Worm (Caenorhabditis elegans) whole organism, young adult: ENCODE measurements around the gene Y116A8C.23.

ENCODE experiments used
- aptf-3 ChIP-seq: fragments of 200-800 bp; sonication (Bioruptor generic); IDR thresholded peaks from 2 replicates; pipeline ENCODE4 v1.3.6; 2022; ENCODE audit warnings: missing genetic modification characterization, missing compliant biosample characterization
- ceh-58 ChIP-seq: fragments of 200-800 bp; sonication (Bioruptor generic); IDR thresholded peaks from 2 replicates; pipeline ENCODE4 v1.3.6; 2022; ENCODE audit warnings: missing genetic modification characterization, missing compliant biosample characterization
- efl-1 ChIP-seq: fragments of 150-350 bp; optimal IDR thresholded peaks from 2 replicates; lab custom pipeline; 2014; ENCODE audit warnings: missing biosample characterization, missing genetic modification reagents, missing genetic modification characterization

ce11 chrIV:17039545-17039944, 13.8 kb upstream of the Y116A8C.23 start, which contains the start of gene Y116A8C.19:
- no peak for TF ChIP-seq ceh-58 (GFP tag; lab: Robert Waterston, UW)
- TF ChIP-seq aptf-3 (GFP tag; lab: Robert Waterston, UW): no peak
- TF ChIP-seq efl-1 (GFP tag; lab: Kevin White, UChicago): no peak
